Fruit fly (Drosophila melanogaster): ENCODE data around the gene Kah.

Kah gene

DNA sequence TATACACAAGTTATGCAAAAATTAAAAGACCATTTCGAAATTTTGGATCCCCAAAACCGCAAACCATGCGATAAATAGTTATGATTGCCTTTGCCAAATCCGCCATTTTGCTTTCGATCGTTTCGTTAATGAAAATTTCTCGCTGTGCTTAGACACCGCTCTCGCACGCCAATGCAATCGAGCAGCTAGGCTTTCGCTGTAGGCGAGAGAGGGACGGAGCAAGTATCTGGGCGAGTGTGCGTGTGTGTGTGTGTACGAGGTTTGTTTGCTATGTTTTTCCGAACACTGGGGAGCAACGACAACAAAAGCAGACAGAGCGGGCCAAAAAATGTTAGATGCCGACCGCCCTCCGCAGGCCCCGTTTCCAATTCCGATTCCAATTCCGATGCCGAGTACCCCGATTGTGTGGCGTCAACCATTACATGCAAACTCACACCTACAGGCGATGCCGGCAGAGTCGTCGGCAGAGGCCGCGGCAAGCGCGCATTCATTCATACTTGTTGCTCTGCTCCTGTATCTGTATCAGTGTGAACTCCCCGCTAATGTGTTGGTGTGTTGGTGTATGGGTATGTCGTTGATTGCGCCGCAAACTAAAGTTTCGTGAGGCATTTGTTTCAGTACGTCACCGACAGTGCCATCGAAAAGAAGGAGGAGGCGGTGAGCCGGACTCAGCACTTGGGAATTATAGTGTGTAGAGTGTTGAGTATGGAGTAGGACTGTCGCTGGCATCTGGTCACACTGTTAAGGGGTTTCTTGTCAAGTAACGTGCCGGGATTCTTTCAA, 38.9 kb upstream of the Kah start:
- peak; percentile 78 for TF ChIP-seq Hr83 (GFP tag; optimal IDR thresholded peaks at IDR 0.05; ENCODE audit: poor library complexity, severe bottlenecking)
- no peak for TF ChIP-seq Myc (optimal IDR thresholded peaks at IDR 0.05)
- peak; percentile 19 for TF ChIP-seq Dif (GFP tag; optimal IDR thresholded peaks at IDR 0.05; ENCODE audit: partially characterized antibody)
- peak; percentile 61 for TF ChIP-seq Rel (GFP tag; optimal IDR thresholded peaks at IDR 0.05)
- TF ChIP-seq Rel (tag; optimal IDR thresholded peaks at IDR 0.05): peak; percentile 94
- TF ChIP-seq OdsH (GFP tag; optimal IDR thresholded peaks at IDR 0.05): peak; percentile 43
- no peak for TF ChIP-seq lola (GFP tag; optimal IDR thresholded peaks at IDR 0.05)
- peak; percentile 62 for TF ChIP-seq brk (GFP tag; optimal IDR thresholded peaks at IDR 0.05)
- TF ChIP-seq HLH106 (tag; optimal IDR thresholded peaks at IDR 0.05): peak; percentile 28
- no peak for TF ChIP-seq Vsx2 (GFP tag; optimal IDR thresholded peaks at IDR 0.05; ENCODE audit: partially characterized antibody)
- no peak for TF ChIP-seq sage (GFP tag; optimal IDR thresholded peaks at IDR 0.05)
- TF ChIP-seq CG32264 (GFP tag; optimal IDR thresholded peaks at IDR 0.05): no peak
- no peak for TF ChIP-seq jim (GFP tag; optimal IDR thresholded peaks at IDR 0.05)
- TF ChIP-seq Abd-B (GFP tag; optimal IDR thresholded peaks at IDR 0.05): no peak
- TF ChIP-seq Dfd (GFP tag; optimal IDR thresholded peaks at IDR 0.05): no peak
- peak; percentile 85 for TF ChIP-seq N (GFP tag; optimal IDR thresholded peaks at IDR 0.05)
- TF ChIP-seq usp (GFP tag; optimal IDR thresholded peaks at IDR 0.05): no peak
- TF ChIP-seq foxo (GFP tag; optimal IDR thresholded peaks at IDR 0.05): peak in 1 of 2 experiments; percentile 17
- TF ChIP-seq CrebA (GFP tag; optimal IDR thresholded peaks at IDR 0.05; ENCODE audit: borderline replicate concordance): peak; percentile 81
- TF ChIP-seq Jra (GFP tag; optimal IDR thresholded peaks at IDR 0.05): no peak
- peak; percentile 6 for TF ChIP-seq dmrt93B (GFP tag; optimal IDR thresholded peaks at IDR 0.05)
- no peak for TF ChIP-seq Mio (GFP tag; optimal IDR thresholded peaks at IDR 0.05)
- no peak for TF ChIP-seq dsf (GFP tag; optimal IDR thresholded peaks at IDR 0.05; ENCODE audit: borderline replicate concordance)
- no peak for TF ChIP-seq Hr78 (GFP tag; optimal IDR thresholded peaks at IDR 0.05)
- TF ChIP-seq Hnf4 (GFP tag; optimal IDR thresholded peaks at IDR 0.05): peak; percentile 48
- no peak for TF ChIP-seq CG9705 (GFP tag; optimal IDR thresholded peaks at IDR 0.05)
- no peak for TF ChIP-seq GATAd (GFP tag; optimal IDR thresholded peaks at IDR 0.05)
- peak; percentile 31 for TF ChIP-seq rgr (GFP tag; optimal IDR thresholded peaks at IDR 0.05)
- peak; percentile 41 for TF ChIP-seq woc (GFP tag; optimal IDR thresholded peaks at IDR 0.05)
- no peak for TF ChIP-seq ey (GFP tag; optimal IDR thresholded peaks at IDR 0.05)
- peak; percentile 57 for TF ChIP-seq fru (GFP tag; optimal IDR thresholded peaks at IDR 0.05)
- TF ChIP-seq br (GFP tag; optimal IDR thresholded peaks at IDR 0.05): no peak
- peak; percentile 67 for TF ChIP-seq psq (GFP tag; optimal IDR thresholded peaks at IDR 0.05)
- peak in 1 of 2 experiments; percentile 40 for TF ChIP-seq dl (GFP tag; optimal IDR thresholded peaks at IDR 0.05; ENCODE audit: insufficient read depth in 1 of 2, partially characterized antibody in 2 of 2)
- TF ChIP-seq Sp1 (GFP tag; optimal IDR thresholded peaks at IDR 0.05): peak; percentile 31
- no peak for TF ChIP-seq pan (optimal IDR thresholded peaks at IDR 0.05)
- TF ChIP-seq sv (GFP tag; optimal IDR thresholded peaks at IDR 0.05): peak; percentile 6
- TF ChIP-seq tai (GFP tag; optimal IDR thresholded peaks at IDR 0.05): no peak
- peak; percentile 37 for TF ChIP-seq h (GFP tag; optimal IDR thresholded peaks at IDR 0.05)

DNA sequence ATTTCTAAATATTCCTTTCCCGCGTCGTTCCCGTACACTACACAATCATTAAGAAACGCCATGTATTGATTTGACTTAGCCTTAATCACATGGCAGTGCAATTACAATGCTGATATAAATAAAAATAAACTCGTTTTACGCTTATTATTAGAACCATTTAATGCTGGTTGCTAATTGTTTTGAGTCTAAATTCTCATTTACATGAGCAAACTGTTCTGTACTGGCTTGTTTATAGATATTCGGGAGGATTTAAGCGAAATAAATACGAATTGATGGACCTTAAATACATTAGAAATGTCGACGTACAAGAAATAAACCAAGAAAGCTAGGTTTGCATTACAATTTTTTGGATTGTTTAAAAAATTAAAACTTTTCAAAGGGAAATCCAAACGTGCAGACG, 38.3 kb upstream of the Kah start:
- TF ChIP-seq Sp1 (GFP tag; optimal IDR thresholded peaks at IDR 0.05): no peak
- TF ChIP-seq Rel (GFP tag; optimal IDR thresholded peaks at IDR 0.05): no peak
- no peak for TF ChIP-seq Rel (tag; optimal IDR thresholded peaks at IDR 0.05)
- no peak for TF ChIP-seq CG32264 (GFP tag; optimal IDR thresholded peaks at IDR 0.05)
- no peak for TF ChIP-seq Dif (GFP tag; optimal IDR thresholded peaks at IDR 0.05; ENCODE audit: partially characterized antibody)
- TF ChIP-seq Mio (GFP tag; optimal IDR thresholded peaks at IDR 0.05): no peak
- TF ChIP-seq br (GFP tag; optimal IDR thresholded peaks at IDR 0.05): no peak
- no peak for TF ChIP-seq dsf (GFP tag; optimal IDR thresholded peaks at IDR 0.05; ENCODE audit: borderline replicate concordance)
- TF ChIP-seq Vsx2 (GFP tag; optimal IDR thresholded peaks at IDR 0.05; ENCODE audit: partially characterized antibody): no peak
